2 fruit fly cellular contexts compared by ENCODE assay signal in the genomic region with DNA sequence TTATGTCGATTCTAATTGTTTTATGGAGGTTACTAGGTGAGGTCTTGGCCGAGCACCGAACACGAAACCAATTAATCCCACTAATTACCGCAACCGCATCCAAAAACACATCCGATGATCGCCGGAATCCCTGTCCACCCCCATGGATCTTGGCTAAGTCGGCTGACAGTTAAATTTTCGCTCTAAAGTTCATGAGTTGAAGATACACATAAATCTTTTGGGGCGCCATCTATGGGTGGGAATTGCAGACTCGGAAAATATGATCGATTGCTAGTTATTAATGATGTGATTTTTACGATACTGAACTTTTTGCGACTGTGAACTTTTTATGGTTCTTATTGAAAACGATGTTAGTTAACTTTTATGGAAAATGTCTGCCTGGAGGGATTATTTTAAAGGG.
TF ChIP-seq lines count a peak whose summit lies in the region.

No protein-coding gene starts in this region.

- peak; percentile 80 to 82 for TF ChIP-seq CTCF in S2 (optimal IDR thresholded peaks at IDR 0.05; lab: Kevin White, UChicago)
- TF ChIP-seq CTCF in whole organism, embryonic (GFP tag; optimal IDR thresholded peaks at IDR 0.05; lab: Kevin White, UChicago) = peak; percentile 84

TF ChIP-seq in whole organism, embryonic, 481 proteins besides CTCF, POLR2A, EP300 and RAD21:
- TF ChIP-seq CG8281 (tag; optimal IDR thresholded peaks at IDR 0.05; lab: Kevin White, UChicago) (no peak), stwl (tag; optimal IDR thresholded peaks at IDR 0.05; lab: Kevin White, UChicago) (peak; percentile 4), Med (GFP tag; lab: Kevin White, UChicago) (peak; percentile 47)
